Worm (Caenorhabditis elegans) whole organism, L4 larva: ENCODE results near the gene C09F12.2.

Experiments
- Y105C5A.15 ChIP-seq: fragments of 200-800 bp; sonication (Bioruptor generic); IDR thresholded peaks from 2 replicates; pipeline ENCODE4 v1.3.6; 2022; ENCODE audit warnings: missing genetic modification characterization, missing compliant biosample characterization
- dve-1 ChIP-seq: sonication (generic microtip); optimal IDR thresholded peaks from 2 replicates; lab custom pipeline; 2017; ENCODE audit warnings: antibody characterized with exemption, mild to moderate bottlenecking, missing genetic modification characterization, missing compliant biosample characterization; ENCODE audit not compliant: insufficient read depth
- fos-1 ChIP-seq: fragments of 150-350 bp; optimal IDR thresholded peaks from 2 replicates; lab custom pipeline; 2014; ENCODE audit warnings: missing biosample characterization, missing genetic modification characterization
- lim-7 ChIP-seq: fragments of 200-800 bp; sonication (Bioruptor generic); IDR thresholded peaks from 2 replicates; pipeline ENCODE4 v1.3.6; 2022; ENCODE audit warnings: missing genetic modification characterization, missing compliant biosample characterization
- lsy-2 ChIP-seq, 2 experiments: fragments of 150-350 bp in 1 of 2; sonication (generic microtip) in 1 of 2; optimal IDR thresholded peaks; 2 replicates each; lab custom pipeline; 2014 to 2017; ENCODE audit warnings: missing biosample characterization in 2 of 2, missing genetic modification characterization in 2 of 2
- nhr-41 ChIP-seq: fragments of 200-800 bp; sonication (Bioruptor generic); IDR thresholded peaks from 2 replicates; pipeline ENCODE4 v1.3.6; 2022; ENCODE audit warnings: missing genetic modification reagents, missing genetic modification characterization, missing compliant biosample characterization
- nhr-48 ChIP-seq: sonication (generic microtip); optimal IDR thresholded peaks from 2 replicates; lab custom pipeline; 2016; ENCODE audit warnings: mild to moderate bottlenecking, missing genetic modification characterization, missing compliant biosample characterization
- nhr-6 ChIP-seq: fragments of 150-350 bp; optimal IDR thresholded peaks from 2 replicates; lab custom pipeline; 2014; ENCODE audit warnings: missing biosample characterization, missing genetic modification characterization
- nhr-76 ChIP-seq: fragments of 150-350 bp; optimal IDR thresholded peaks from 2 replicates; lab custom pipeline; 2014; ENCODE audit warnings: missing biosample characterization, missing genetic modification characterization
- pha-4 ChIP-seq, 2 experiments: fragments of 150-350 bp in 1 of 2; fragments of 200-800 bp in 1 of 2; sonication (Bioruptor generic) in 1 of 2; IDR thresholded peaks in 1 of 2; optimal IDR thresholded peaks in 1 of 2; 2 replicates each; pipeline versions ENCODE4 v1.3.6 to Lab custom; 2014 to 2022; ENCODE audit warnings: missing genetic modification characterization in 2 of 2, missing genetic modification reagents in 2 of 2, missing biosample characterization in 1 of 2, missing compliant biosample characterization in 1 of 2
- snpc-4 ChIP-seq: fragments of 150-350 bp; optimal IDR thresholded peaks from 2 replicates; lab custom pipeline; 2014; ENCODE audit warnings: missing biosample characterization, missing genetic modification characterization
- ztf-11 ChIP-seq: fragments of 150-350 bp; optimal IDR thresholded peaks from 2 replicates; lab custom pipeline; 2014; ENCODE audit warnings: missing biosample characterization, missing genetic modification characterization

ce11 chrX:11014394-11015280, 39.1 kb upstream of the C09F12.2 start:
- TF ChIP-seq fos-1 (tag; lab: Kevin White, UChicago) (no peak), snpc-4 (tag; lab: Kevin White, UChicago) (no peak), lsy-2 (tag; optimal IDR thresholded peaks at IDR 0.05; lab: Kevin White, UChicago) (no peak), nhr-6 (tag; lab: Kevin White, UChicago) (no peak), lim-7 (GFP tag; lab: Robert Waterston, UW) (no peak), nhr-76 (tag; lab: Kevin White, UChicago) (no peak), dve-1 (tag; lab: Kevin White, UChicago) (no peak), pha-4 (GFP tag; IDR thresholded peaks at IDR 0.05; lab: Robert Waterston, UW) (no peak), pha-4 (tag; optimal IDR thresholded peaks at IDR 0.05; lab: Kevin White, UChicago) (no peak), Y105C5A.15 (no peak), nhr-41 (GFP tag; lab: Robert Waterston, UW) (no peak), ztf-11 (tag; lab: Kevin White, UChicago) (no peak), nhr-48 (no peak)
